Fruit fly (Drosophila melanogaster): ENCODE data around the gene Tango14.
A peak's percentile ranks its signal among the peaks of the same experiment; 100 is the strongest.

The Tango14 gene

dm6 chr2L:1121942-1122710 lies 36.3 kb upstream of the Tango14 start (continued):
- peak; percentile 0 for TF ChIP-seq CG2875 (GFP tag; optimal IDR thresholded peaks at IDR 0.05)
- no peak for TF ChIP-seq CG18764 (GFP tag; optimal IDR thresholded peaks at IDR 0.05)
- TF ChIP-seq so (GFP tag; IDR thresholded peaks at IDR 0.05), result no peak
- TF ChIP-seq Side (GFP tag; optimal IDR thresholded peaks at IDR 0.05), result no peak
- TF ChIP-seq CG17361 (GFP tag; IDR thresholded peaks at IDR 0.05), result 0 out of 3 replicates have a peak, but pooled peaks have one; percentile 32
- no peak for TF ChIP-seq CG11247 (GFP tag; IDR thresholded peaks at IDR 0.05)
- peak; percentile 35 for TF ChIP-seq CG10543 (GFP tag; optimal IDR thresholded peaks at IDR 0.05)
- TF ChIP-seq CG1024 (GFP tag; IDR thresholded peaks at IDR 0.05), result no peak
- TF ChIP-seq Sox102F (GFP tag; optimal IDR thresholded peaks at IDR 0.05), result peak; percentile 22
- TF ChIP-seq Asciz (GFP tag; optimal IDR thresholded peaks at IDR 0.05), result peak; percentile 0
- no peak for TF ChIP-seq crc (GFP tag; optimal IDR thresholded peaks at IDR 0.05)
- TF ChIP-seq CG12299 (tag; optimal IDR thresholded peaks at IDR 0.05), result no peak
- TF ChIP-seq vnd (GFP tag; IDR thresholded peaks at IDR 0.05; ENCODE audit: partially characterized antibody), result no peak
- TF ChIP-seq CG7357 (GFP tag; IDR thresholded peaks at IDR 0.05), result no peak

DNA sequence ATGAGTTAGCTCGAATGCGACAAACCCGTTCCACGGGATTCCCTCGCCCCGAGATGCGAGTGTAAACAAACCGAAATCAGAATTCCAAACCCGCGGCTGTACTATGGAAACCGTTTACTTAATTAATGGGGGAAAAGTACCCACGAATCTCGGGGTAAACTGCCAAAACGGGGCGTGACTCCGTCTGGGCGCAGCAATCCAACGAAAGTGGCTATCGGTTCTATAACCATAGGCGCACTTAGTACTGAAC lies 35.8 kb upstream of the Tango14 start:
- no peak for TF ChIP-seq CG9437 (GFP tag; optimal IDR thresholded peaks at IDR 0.05)
- TF ChIP-seq Camta (GFP tag; optimal IDR thresholded peaks at IDR 0.05), result no peak
- peak; percentile 37 for TF ChIP-seq CG13894 (tag; optimal IDR thresholded peaks at IDR 0.05)
- TF ChIP-seq Med (GFP tag), result no peak
- no peak for TF ChIP-seq Vsx1 (GFP tag; optimal IDR thresholded peaks at IDR 0.05)
- no peak for TF ChIP-seq dysf (GFP tag; IDR thresholded peaks at IDR 0.05)
- TF ChIP-seq ttk (GFP tag; IDR thresholded peaks at IDR 0.05), result no peak
- peak; percentile 80 for TF ChIP-seq sd (tag; optimal IDR thresholded peaks at IDR 0.05)
- TF ChIP-seq CkIIα-i1 (GFP tag; IDR thresholded peaks at IDR 0.05), result no peak
- no peak for TF ChIP-seq Optix (GFP tag; IDR thresholded peaks at IDR 0.05)
- TF ChIP-seq CG6854 (GFP tag; optimal IDR thresholded peaks at IDR 0.05), result no peak
- TF ChIP-seq psq (GFP tag; optimal IDR thresholded peaks at IDR 0.05), result no peak
- TF ChIP-seq Ets65A (GFP tag), result peak; percentile 61
- TF ChIP-seq tio (GFP tag; optimal IDR thresholded peaks at IDR 0.05), result no peak
- no peak for TF ChIP-seq CG8281 (tag; optimal IDR thresholded peaks at IDR 0.05)
- no peak for TF ChIP-seq Fer1 (GFP tag; optimal IDR thresholded peaks at IDR 0.05)
- TF ChIP-seq amos (GFP tag; IDR thresholded peaks at IDR 0.05; ENCODE audit: partially characterized antibody), result no peak
- no peak for TF ChIP-seq GATAe (GFP tag; conservative IDR thresholded peaks at IDR 0.05)

DNA sequence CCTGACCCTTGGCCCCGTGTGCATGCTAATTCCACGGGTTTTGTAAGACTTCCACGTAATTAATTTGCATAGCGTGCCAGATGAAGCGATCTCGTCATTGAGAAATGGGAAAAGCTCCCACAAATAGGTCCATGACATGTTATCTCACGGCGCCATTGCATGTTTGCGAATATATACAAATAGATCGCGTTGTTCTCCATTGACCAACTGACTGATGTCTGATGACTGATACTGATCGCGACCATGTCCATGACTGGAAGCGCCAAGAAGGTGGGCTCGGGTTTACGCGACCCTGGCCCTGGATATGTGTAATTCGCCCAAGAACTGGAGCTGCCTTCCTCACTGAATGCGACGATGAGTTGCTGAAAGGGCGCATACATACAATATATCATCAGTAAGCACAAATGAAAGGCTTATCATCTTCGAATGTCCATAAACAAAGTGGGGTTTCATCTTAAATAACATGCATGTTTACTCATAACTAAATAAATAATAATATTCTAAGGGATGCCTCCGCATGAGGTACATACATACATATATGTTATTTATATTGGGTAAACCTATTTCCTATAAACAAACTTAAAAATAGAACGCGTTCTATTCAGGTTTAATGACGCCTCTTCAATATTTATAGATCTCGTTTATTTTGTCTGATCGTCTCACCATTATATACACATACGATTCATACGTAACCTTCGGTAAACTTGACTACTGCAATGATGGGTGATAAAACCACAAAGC lies 35.2 kb upstream of the Tango14 start:
- no peak for TF ChIP-seq CG31388 (GFP tag; optimal IDR thresholded peaks at IDR 0.05)
- no peak for TF ChIP-seq HLH54F (GFP tag; optimal IDR thresholded peaks at IDR 0.05)
- peak; percentile 10 for TF ChIP-seq sd (tag; optimal IDR thresholded peaks at IDR 0.05)
- TF ChIP-seq Lhr (GFP tag; optimal IDR thresholded peaks at IDR 0.05), result peak; percentile 52
- TF ChIP-seq hkb (optimal IDR thresholded peaks at IDR 0.05), result no peak
- TF ChIP-seq hkb (GFP tag; IDR thresholded peaks at IDR 0.05), result no peak
- TF ChIP-seq CG4820 (GFP tag; optimal IDR thresholded peaks at IDR 0.05), result peak; percentile 40
- TF ChIP-seq fd64A (GFP tag; optimal IDR thresholded peaks at IDR 0.05), result peak; percentile 57
- TF ChIP-seq Spps (tag; optimal IDR thresholded peaks at IDR 0.05), result peak; percentile 48
- TF ChIP-seq ATbp (GFP tag; optimal IDR thresholded peaks at IDR 0.05), result peak; percentile 86
- no peak for TF ChIP-seq crp (GFP tag; optimal IDR thresholded peaks at IDR 0.05)
- TF ChIP-seq nmo (GFP tag; optimal IDR thresholded peaks at IDR 0.05), result peak; percentile 32
- no peak for TF ChIP-seq CG8944 (GFP tag; optimal IDR thresholded peaks at IDR 0.05)
- no peak for TF ChIP-seq CG3065 (GFP tag; optimal IDR thresholded peaks at IDR 0.05)
- peak; percentile 72 for TF ChIP-seq gem (tag; optimal IDR thresholded peaks at IDR 0.05)
- no peak for TF ChIP-seq corto (GFP tag; optimal IDR thresholded peaks at IDR 0.05)
- no peak for TF ChIP-seq CG9932 (GFP tag; IDR thresholded peaks at IDR 0.05)
- TF ChIP-seq nerfin-1 (tag; optimal IDR thresholded peaks at IDR 0.05), result peak; percentile 68
